Worm (Caenorhabditis elegans) whole organism, L1 larva: ENCODE data around the gene Y59E9AL.36.

Experiments used
- aha-1 ChIP-seq: fragments of 150-350 bp; optimal IDR thresholded peaks from 2 replicates; lab custom pipeline; 2014; ENCODE audit warnings: missing biosample characterization, missing genetic modification characterization
- fkh-8 ChIP-seq: sonication (generic microtip); optimal IDR thresholded peaks from 2 replicates; lab custom pipeline; 2016; ENCODE audit warnings: mild to moderate bottlenecking, missing genetic modification characterization, missing compliant biosample characterization
- lin-39 ChIP-seq: fragments of 150-350 bp; optimal IDR thresholded peaks from 2 replicates; lab custom pipeline; 2014; ENCODE audit warnings: missing biosample characterization, missing genetic modification reagents, missing genetic modification characterization
- nhr-19 ChIP-seq: fragments of 200-800 bp; sonication (Bioruptor generic); conservative IDR thresholded peaks from 2 replicates; pipeline ENCODE4 v1.3.6; 2022; ENCODE audit warnings: missing genetic modification characterization, missing compliant biosample characterization
- nhr-28 ChIP-seq: fragments of 150-350 bp; optimal IDR thresholded peaks from 2 replicates; lab custom pipeline; 2014; ENCODE audit warnings: missing biosample characterization, missing genetic modification characterization
- nhr-77 ChIP-seq: fragments of 150-350 bp; optimal IDR thresholded peaks from 2 replicates; lab custom pipeline; 2014; ENCODE audit warnings: missing biosample characterization, missing genetic modification characterization
- zag-1 ChIP-seq: fragments of 150-350 bp; optimal IDR thresholded peaks from 2 replicates; lab custom pipeline; 2014; ENCODE audit warnings: missing biosample characterization, missing genetic modification characterization

DNA sequence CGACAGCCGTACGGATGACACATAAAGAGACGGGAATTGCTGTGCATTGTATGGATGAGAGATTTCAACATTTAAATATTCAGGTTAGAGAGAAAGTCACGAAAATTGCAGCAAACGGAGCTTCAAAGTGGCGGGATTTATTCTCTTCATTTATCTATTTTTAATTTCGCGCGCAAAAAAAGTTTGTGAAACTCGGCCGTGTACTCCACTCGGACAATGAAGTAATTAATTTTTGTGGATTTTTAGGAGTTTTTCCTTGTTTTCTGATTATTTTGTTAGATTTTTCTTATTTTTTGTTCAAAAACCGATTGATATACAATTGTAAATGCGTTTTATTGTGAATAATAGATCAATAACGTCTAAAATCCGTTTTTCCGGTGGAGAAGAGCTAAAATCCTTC, 21.2 kb downstream of the Y59E9AL.36 start:
- TF ChIP-seq nhr-77 (tag; lab: Kevin White, UChicago) = no peak
- peak; percentile 23 for TF ChIP-seq lin-39 (tag; lab: Kevin White, UChicago)
- TF ChIP-seq zag-1 (tag; lab: Kevin White, UChicago) = no peak
- TF ChIP-seq aha-1 (tag; lab: Kevin White, UChicago) = no peak
- no peak for TF ChIP-seq fkh-8 (tag; lab: Kevin White, UChicago)
- TF ChIP-seq nhr-19 (GFP tag; lab: Robert Waterston, UW) = peak; percentile 23
- no peak for TF ChIP-seq nhr-28 (tag; lab: Kevin White, UChicago)
